Worm (Caenorhabditis elegans) whole organism, late embryonic: Measurements from ENCODE around the gene drr-1.

ENCODE experiments used
- K02D7.2 ChIP-seq: sonication (generic microtip); optimal IDR thresholded peaks from 2 replicates; lab custom pipeline; 2017; ENCODE audit warnings: mild to moderate bottlenecking, missing genetic modification characterization, missing compliant biosample characterization
- ama-1 ChIP-seq: fragments of 150-350 bp; optimal IDR thresholded peaks from 2 replicates; lab custom pipeline; 2014
- ceh-9 ChIP-seq: sonication (generic microtip); optimal IDR thresholded peaks from 2 replicates; lab custom pipeline; 2016; ENCODE audit warnings: mild to moderate bottlenecking, missing genetic modification characterization, inconsistent platforms, missing compliant biosample characterization
- che-1 ChIP-seq: sonication (generic microtip); optimal IDR thresholded peaks from 2 replicates; lab custom pipeline; 2016; ENCODE audit warnings: mild to moderate bottlenecking, missing genetic modification characterization, missing compliant biosample characterization
- ets-4 ChIP-seq: sonication (generic microtip); optimal IDR thresholded peaks from 2 replicates; lab custom pipeline; 2016; ENCODE audit warnings: missing genetic modification characterization, missing compliant biosample characterization
- hlh-30 ChIP-seq: sonication (generic microtip); optimal IDR thresholded peaks from 2 replicates; lab custom pipeline; 2017; ENCODE audit warnings: antibody characterized with exemption, missing genetic modification characterization, missing compliant biosample characterization; ENCODE audit not compliant: insufficient read depth
- pag-3 ChIP-seq: sonication (generic microtip); optimal IDR thresholded peaks from 2 replicates; lab custom pipeline; 2016; ENCODE audit warnings: missing compliant biosample characterization, missing genetic modification characterization, borderline replicate concordance
- rnt-1 ChIP-seq: sonication (generic microtip); optimal IDR thresholded peaks from 2 replicates; lab custom pipeline; 2016; ENCODE audit warnings: missing genetic modification characterization, missing compliant biosample characterization
- unc-86 ChIP-seq: sonication (generic microtip); optimal IDR thresholded peaks from 2 replicates; lab custom pipeline; 2016; ENCODE audit warnings: missing genetic modification characterization, missing compliant biosample characterization

ce11 chrII:13521179-13521616 is 25.5 kb upstream of the drr-1 start:
- no peak for TF ChIP-seq pag-3 (tag; lab: Kevin White, UChicago)
- TF ChIP-seq rnt-1 = no peak
- no peak for TF ChIP-seq ama-1 (lab: Kevin White, UChicago)
- no peak for TF ChIP-seq hlh-30 (tag; lab: Kevin White, UChicago)
- TF ChIP-seq K02D7.2 (tag; lab: Kevin White, UChicago) = no peak
- no peak for TF ChIP-seq ceh-9 (tag; lab: Kevin White, UChicago)
- TF ChIP-seq unc-86 (tag; lab: Kevin White, UChicago) = no peak
- no peak for TF ChIP-seq che-1 (tag; lab: Kevin White, UChicago)
- no peak for TF ChIP-seq ets-4 (tag; lab: Kevin White, UChicago)
